Worm (Caenorhabditis elegans): ENCODE data around the gene try-12.

try-12 gene

DNA sequence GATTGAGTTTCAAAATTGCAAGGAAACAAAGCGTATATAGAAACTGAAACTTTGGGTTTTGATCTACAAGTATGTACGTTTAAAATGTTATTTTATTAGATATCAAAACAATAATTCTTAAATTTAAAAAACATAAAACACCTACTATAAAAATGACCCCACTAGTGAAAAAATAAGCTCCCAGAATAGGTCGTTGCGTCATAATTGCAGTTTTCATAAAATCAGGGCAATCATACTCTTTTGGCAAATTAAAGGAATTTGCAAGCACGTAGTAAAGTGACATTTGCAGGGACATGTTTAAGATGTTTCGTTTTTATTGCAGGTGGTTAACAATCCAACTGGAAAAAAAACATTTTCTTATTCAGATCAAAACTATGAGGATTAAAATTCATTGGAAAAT, 40.6 kb upstream of the try-12 start, which contains the start of gene srt-6:
srt-6 (minus strand) TSS at position 295 of the 400 bp plus-strand sequence.
- TF ChIP-seq pqm-1 (tag; optimal IDR thresholded peaks at IDR 0.05) (no peak), ama-1 (optimal IDR thresholded peaks at IDR 0.05) (no peak), lin-39 (tag; optimal IDR thresholded peaks at IDR 0.05) (no peak)

DNA sequence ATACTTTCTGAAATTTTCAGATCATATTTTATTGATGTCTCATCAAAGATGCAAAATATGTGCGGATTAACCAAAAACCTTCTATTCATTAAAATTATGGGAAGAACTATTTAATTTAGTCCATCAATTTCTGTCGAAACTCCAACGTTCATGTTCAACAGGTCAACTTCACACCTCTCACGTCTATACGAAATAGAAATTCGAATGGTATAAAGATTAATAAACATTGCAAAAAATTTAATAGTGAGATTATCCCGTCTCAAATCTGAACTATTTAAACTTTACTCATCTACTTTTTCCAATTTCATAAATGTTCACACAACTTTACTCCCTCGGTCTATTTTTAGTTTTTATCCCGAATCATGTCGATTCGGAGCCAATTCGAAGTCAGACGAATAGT, 39.6 kb upstream of the try-12 start, which contains the start of gene R13D7.2:
R13D7.2 (plus strand) TSS at position 301 of the 400 bp plus-strand sequence.
- TF ChIP-seq nhr-77 (tag; optimal IDR thresholded peaks at IDR 0.05) (no peak), zag-1 (tag; optimal IDR thresholded peaks at IDR 0.05) (no peak), fkh-2 (tag; optimal IDR thresholded peaks at IDR 0.05) (no peak), ztf-11 (tag; optimal IDR thresholded peaks at IDR 0.05) (no peak), lsy-12 (tag; optimal IDR thresholded peaks at IDR 0.05) (no peak), nfya-1 (tag; optimal IDR thresholded peaks at IDR 0.05; ENCODE audit: insufficient read depth) (no peak)

DNA sequence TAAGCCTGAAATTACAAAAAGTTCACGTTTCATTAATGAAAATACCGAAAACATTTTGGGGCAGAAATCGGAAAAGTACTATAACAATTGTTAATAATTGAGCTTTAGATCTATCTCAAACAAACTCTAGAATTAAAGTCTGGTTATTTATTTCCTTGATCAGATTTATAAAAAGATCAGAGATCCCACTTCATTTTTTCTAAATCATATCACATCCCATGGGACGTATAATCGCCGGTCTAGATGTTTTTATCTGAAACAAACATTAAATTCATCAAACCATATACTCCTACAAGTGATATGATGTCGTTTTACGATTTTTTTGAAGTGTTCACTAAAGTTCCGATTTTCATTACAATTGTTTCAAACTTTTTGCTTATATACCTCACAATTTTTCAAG, 37.5 kb upstream of the try-12 start, which contains the start of gene str-41:
str-41 (plus strand) TSS at position 301 of the 400 bp plus-strand sequence.
- no peak for TF ChIP-seq pqm-1 (tag; optimal IDR thresholded peaks at IDR 0.05)
- no peak for TF ChIP-seq ztf-11 (tag; optimal IDR thresholded peaks at IDR 0.05)
- TF ChIP-seq nhr-23 (tag; optimal IDR thresholded peaks at IDR 0.05) = no peak
- TF ChIP-seq tbx-2 (tag; optimal IDR thresholded peaks at IDR 0.05) = no peak
- no peak for TF ChIP-seq zag-1 (tag; optimal IDR thresholded peaks at IDR 0.05)
- TF ChIP-seq jun-1 (tag; optimal IDR thresholded peaks at IDR 0.05) = no peak
- TF ChIP-seq nhr-43 (tag; optimal IDR thresholded peaks at IDR 0.05; ENCODE audit: poor library complexity, severe bottlenecking) = no peak
- TF ChIP-seq ama-1 (optimal IDR thresholded peaks at IDR 0.05) = no peak

DNA sequence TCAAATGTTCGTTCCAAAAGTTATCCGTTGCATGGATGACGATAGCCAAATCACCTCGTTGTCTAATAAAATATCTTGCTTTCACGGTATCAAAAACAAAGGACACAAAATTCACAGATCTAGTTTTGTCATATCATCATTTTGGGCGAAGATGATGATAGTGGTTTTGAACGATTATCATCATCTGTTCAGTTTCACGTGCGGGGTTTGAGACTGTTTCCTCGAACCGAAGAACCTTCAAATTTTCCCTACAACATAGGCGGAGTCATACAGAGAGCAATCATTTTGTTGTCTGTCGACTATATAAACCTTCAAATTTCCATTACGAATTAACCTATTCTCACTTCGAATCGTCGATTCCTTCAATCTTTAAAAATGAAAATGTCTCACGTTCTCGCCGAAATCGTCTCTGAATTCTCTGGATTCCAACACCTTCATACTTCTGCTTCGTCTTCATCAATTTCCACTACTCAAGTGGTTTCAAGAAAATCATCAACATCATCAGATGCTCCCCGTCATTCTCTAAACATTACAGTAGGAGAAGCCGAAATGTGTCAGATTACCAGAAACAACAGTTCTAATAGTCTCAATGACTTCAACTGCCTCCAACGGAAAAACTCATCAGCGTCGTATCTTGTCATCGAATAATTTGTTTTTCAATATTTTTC, 35.9 kb upstream of the try-12 start, which contains the start of gene F18E3.11:
F18E3.11 (plus strand) TSS at position 376 of the 668 bp plus-strand sequence.
- TF ChIP-seq nhr-237 (tag; optimal IDR thresholded peaks at IDR 0.05) (no peak), pqm-1 (tag; optimal IDR thresholded peaks at IDR 0.05) (no peak), elt-3 (tag; optimal IDR thresholded peaks at IDR 0.05) (peak in 1 of 3 experiments; percentile 23), daf-12 (tag; optimal IDR thresholded peaks at IDR 0.05) (no peak), eor-1 (tag; optimal IDR thresholded peaks at IDR 0.05) (no peak), nhr-28 (tag; optimal IDR thresholded peaks at IDR 0.05) (no peak), aly-2 (tag; optimal IDR thresholded peaks at IDR 0.05) (no peak), elt-2 (tag; optimal IDR thresholded peaks at IDR 0.05) (no peak), ztf-4 (tag; optimal IDR thresholded peaks at IDR 0.05) (no peak), ceh-82 (tag; optimal IDR thresholded peaks at IDR 0.05) (no peak), ama-1 (optimal IDR thresholded peaks at IDR 0.05) (peak; percentile 84), ceh-28 (tag; optimal IDR thresholded peaks at IDR 0.05) (no peak), nhr-23 (tag; optimal IDR thresholded peaks at IDR 0.05) (peak; percentile 71), nhr-25 (tag; optimal IDR thresholded peaks at IDR 0.05) (peak; percentile 71), mml-1 (tag; optimal IDR thresholded peaks at IDR 0.05) (no peak), zag-1 (tag; optimal IDR thresholded peaks at IDR 0.05) (no peak), nhr-43 (tag; optimal IDR thresholded peaks at IDR 0.05; ENCODE audit: poor library complexity, severe bottlenecking) (peak; percentile 84), jun-1 (tag; optimal IDR thresholded peaks at IDR 0.05) (no peak), elt-1 (tag; optimal IDR thresholded peaks at IDR 0.05) (no peak), fos-1 (tag; optimal IDR thresholded peaks at IDR 0.05) (no peak), nhr-12 (tag; optimal IDR thresholded peaks at IDR 0.05) (no peak), nhr-76 (tag; optimal IDR thresholded peaks at IDR 0.05) (no peak), lsy-12 (tag; optimal IDR thresholded peaks at IDR 0.05) (no peak), egl-5 (tag; optimal IDR thresholded peaks at IDR 0.05) (no peak), fkh-2 (tag; optimal IDR thresholded peaks at IDR 0.05) (no peak), hmg-11 (tag; optimal IDR thresholded peaks at IDR 0.05) (no peak), tbx-2 (tag; optimal IDR thresholded peaks at IDR 0.05) (no peak), nfya-1 (tag; optimal IDR thresholded peaks at IDR 0.05; ENCODE audit: insufficient read depth) (no peak), sea-2 (GFP tag; optimal IDR thresholded peaks at IDR 0.05) (no peak), mdl-1 (tag; optimal IDR thresholded peaks at IDR 0.05) (no peak), egl-27 (tag; optimal IDR thresholded peaks at IDR 0.05) (no peak), pha-4 (tag; optimal IDR thresholded peaks at IDR 0.05) (no peak), snpc-4 (tag; optimal IDR thresholded peaks at IDR 0.05) (no peak), nhr-67 (tag; optimal IDR thresholded peaks at IDR 0.05) (no peak), unc-39 (tag; optimal IDR thresholded peaks at IDR 0.05) (no peak), nhr-11 (tag; optimal IDR thresholded peaks at IDR 0.05) (no peak), unc-62 (GFP tag; optimal IDR thresholded peaks at IDR 0.05) (no peak), skn-1 (tag; optimal IDR thresholded peaks at IDR 0.05) (peak; percentile 71), ZK546.5 (tag; optimal IDR thresholded peaks at IDR 0.05) (no peak), fkh-10 (GFP tag; optimal IDR thresholded peaks at IDR 0.05) (no peak)

All from whole organism, L3 larva.